Worm (Caenorhabditis elegans): ENCODE measurements around the gene str-47.

The str-47 gene

DNA sequence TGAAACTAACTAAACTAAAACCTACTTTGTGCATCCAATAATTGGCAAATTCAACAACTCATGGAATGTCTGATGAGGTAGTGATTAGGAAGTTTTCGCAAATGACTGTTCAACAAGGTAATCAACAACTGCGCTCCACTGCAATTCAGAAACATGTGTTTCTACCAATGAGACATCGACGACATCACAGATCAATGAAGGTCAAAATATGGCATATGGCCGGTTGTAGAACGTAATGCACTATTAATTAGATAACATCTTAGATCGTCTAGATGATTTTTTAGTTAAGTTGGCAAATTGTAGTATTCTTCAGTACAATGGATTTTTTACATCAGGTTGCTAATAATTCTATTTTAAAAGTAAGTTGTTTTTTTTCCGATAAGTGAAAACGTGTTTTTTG lies 40.6 kb downstream of the str-47 start, which contains the start of the genes nhr-94 and nhr-152:
nhr-94 (minus strand) TSS at position 147 of the 400 bp plus-strand sequence.
nhr-152 (plus strand) TSS at position 162 of the 400 bp plus-strand sequence.
- TF ChIP-seq lin-14 (GFP tag; optimal IDR thresholded peaks at IDR 0.05) (peak; percentile 74), snu-23 (GFP tag; optimal IDR thresholded peaks at IDR 0.05) (peak; percentile 47), dpl-1 (GFP tag; optimal IDR thresholded peaks at IDR 0.05) (no peak), fkh-4 (tag; optimal IDR thresholded peaks at IDR 0.05; ENCODE audit: borderline replicate concordance) (no peak), hpl-2 (GFP tag; optimal IDR thresholded peaks at IDR 0.05) (no peak), ama-1 (optimal IDR thresholded peaks at IDR 0.05) (no peak), lin-39 (tag; optimal IDR thresholded peaks at IDR 0.05) (no peak), isw-1 (GFP tag; IDR thresholded peaks at IDR 0.05) (no peak), zag-1 (tag; optimal IDR thresholded peaks at IDR 0.05) (no peak), hlh-17 (GFP tag; optimal IDR thresholded peaks at IDR 0.05; ENCODE audit: borderline replicate concordance) (no peak), sox-4 (tag; optimal IDR thresholded peaks at IDR 0.05) (no peak), ets-5 (GFP tag; IDR thresholded peaks at IDR 0.05) (no peak), nhr-12 (tag; optimal IDR thresholded peaks at IDR 0.05) (no peak), efl-1 (optimal IDR thresholded peaks at IDR 0.05) (no peak), efl-1 (GFP tag; optimal IDR thresholded peaks at IDR 0.05 in 1 of 2) (peak in 1 of 2 experiments; percentile 60), jun-1 (tag; optimal IDR thresholded peaks at IDR 0.05) (no peak), mdl-1 (tag; optimal IDR thresholded peaks at IDR 0.05) (no peak), mep-1 (tag; optimal IDR thresholded peaks at IDR 0.05) (no peak), ztf-11 (tag; optimal IDR thresholded peaks at IDR 0.05) (no peak), rnt-1 (tag; optimal IDR thresholded peaks at IDR 0.05) (no peak), ceh-90 (tag; optimal IDR thresholded peaks at IDR 0.05) (no peak), ztf-4 (tag; optimal IDR thresholded peaks at IDR 0.05) (no peak), zip-4 (GFP tag; optimal IDR thresholded peaks at IDR 0.05) (no peak), lin-13 (GFP tag; optimal IDR thresholded peaks at IDR 0.05) (no peak), irx-1 (tag; optimal IDR thresholded peaks at IDR 0.05) (no peak), sptf-1 (tag; optimal IDR thresholded peaks at IDR 0.05) (no peak), nhr-84 (tag; optimal IDR thresholded peaks at IDR 0.05) (no peak), egl-13 (tag; optimal IDR thresholded peaks at IDR 0.05) (no peak), nhr-90 (tag; optimal IDR thresholded peaks at IDR 0.05; ENCODE audit: poor library complexity) (no peak), grh-1 (GFP tag; IDR thresholded peaks at IDR 0.05) (no peak), C16A3.4 (tag; optimal IDR thresholded peaks at IDR 0.05) (no peak), alr-1 (tag; optimal IDR thresholded peaks at IDR 0.05; ENCODE audit: borderline replicate concordance) (no peak), nhr-20 (tag; optimal IDR thresholded peaks at IDR 0.05) (peak; percentile 79), fkh-8 (tag; optimal IDR thresholded peaks at IDR 0.05) (no peak), ces-1 (GFP tag; optimal IDR thresholded peaks at IDR 0.05) (no peak), ceh-8 (GFP tag; optimal IDR thresholded peaks at IDR 0.05) (no peak), nhr-47 (tag; optimal IDR thresholded peaks at IDR 0.05) (no peak), fkh-10 (GFP tag; optimal IDR thresholded peaks at IDR 0.05) (no peak), swsn-7 (tag; optimal IDR thresholded peaks at IDR 0.05) (no peak), Y116A8C.19 (tag; optimal IDR thresholded peaks at IDR 0.05; ENCODE audit: borderline replicate concordance) (no peak), elt-3 (tag; optimal IDR thresholded peaks at IDR 0.05) (peak in 1 of 6 experiments; percentile 17), nhr-19 (GFP tag; conservative IDR thresholded peaks at IDR 0.05) (0 out of 2 replicates have a peak, but pooled peaks have one; percentile 8), vab-15 (tag; optimal IDR thresholded peaks at IDR 0.05) (no peak), pax-3 (tag; optimal IDR thresholded peaks at IDR 0.05) (no peak), C34B4.2 (tag; optimal IDR thresholded peaks at IDR 0.05) (no peak), elt-2 (tag; optimal IDR thresholded peaks at IDR 0.05) (no peak), tbx-2 (tag; optimal IDR thresholded peaks at IDR 0.05) (no peak), lsy-2 (tag; optimal IDR thresholded peaks at IDR 0.05) (peak in 1 of 2 experiments; percentile 35), skn-1 (tag; optimal IDR thresholded peaks at IDR 0.05) (no peak), nhr-76 (tag; optimal IDR thresholded peaks at IDR 0.05) (no peak), nhr-71 (tag; optimal IDR thresholded peaks at IDR 0.05) (peak; percentile 48), aha-1 (tag; optimal IDR thresholded peaks at IDR 0.05) (no peak), mab-9 (GFP tag; IDR thresholded peaks at IDR 0.05) (no peak), unc-30 (tag; optimal IDR thresholded peaks at IDR 0.05) (no peak)

Measured in whole organism, L1 larva.